Fruit fly (Drosophila melanogaster) whole organism, embryonic: ENCODE data around the gene CG4653.

Experiments
- Asciz ChIP-seq: fragments of 200-800 bp; sonication (Bioruptor generic); optimal IDR thresholded peaks from 2 replicates; lab custom pipeline; 2017; ENCODE audit warnings: missing biosample characterization, mild to moderate bottlenecking, missing genetic modification characterization, missing genetic modification reagents
- Atf6 ChIP-seq: fragments of 200-800 bp; sonication (Bioruptor generic); IDR thresholded peaks from 2 replicates; pipeline ENCODE4 v1.3.6; 2022; ENCODE audit warnings: missing biosample characterization, missing genetic modification characterization
- CG10565 ChIP-seq: fragments of 200-800 bp; sonication (Bioruptor generic); optimal IDR thresholded peaks from 3 replicates; lab custom pipeline; 2016; ENCODE audit warnings: missing biosample characterization, mild to moderate bottlenecking, missing genetic modification characterization
- CG10654 ChIP-seq: fragments of 200-800 bp; sonication (Bioruptor generic); optimal IDR thresholded peaks from 2 replicates; lab custom pipeline; 2016; ENCODE audit warnings: missing biosample characterization, missing genetic modification characterization
- CG11723 ChIP-seq: fragments of 200-800 bp; sonication (Bioruptor generic); optimal IDR thresholded peaks from 2 replicates; lab custom pipeline; 2017; ENCODE audit warnings: missing biosample characterization, mild to moderate bottlenecking, missing genetic modification characterization
- CG12104 ChIP-seq: fragments of 200-800 bp; sonication (Bioruptor generic); optimal IDR thresholded peaks from 3 replicates; lab custom pipeline; 2016; ENCODE audit warnings: missing biosample characterization, missing genetic modification characterization
- CG12769 ChIP-seq: fragments of 200-800 bp; sonication (Bioruptor generic); optimal IDR thresholded peaks from 2 replicates; lab custom pipeline; 2019; ENCODE audit warnings: missing biosample characterization, mild to moderate bottlenecking, missing genetic modification characterization, moderate library complexity
- CG14441 ChIP-seq: fragments of 200-800 bp; sonication (Bioruptor generic); IDR thresholded peaks from 2 replicates; pipeline ENCODE4 v1.3.6; 2022; ENCODE audit warnings: missing biosample characterization, missing genetic modification characterization
- CG1603 ChIP-seq: fragments of 200-800 bp; sonication (Bioruptor generic); optimal IDR thresholded peaks from 2 replicates; lab custom pipeline; 2019; ENCODE audit warnings: missing biosample characterization, mild to moderate bottlenecking, missing genetic modification characterization, moderate library complexity
- CG17328 ChIP-seq: fragments of 200-800 bp; sonication (Bioruptor generic); IDR thresholded peaks from 2 replicates; pipeline ENCODE4 v1.3.6; 2022; ENCODE audit warnings: missing biosample characterization, missing genetic modification characterization
- CG2202 ChIP-seq: fragments of 200-800 bp; sonication (Bioruptor generic); optimal IDR thresholded peaks from 2 replicates; lab custom pipeline; 2018; ENCODE audit warnings: missing biosample characterization, mild to moderate bottlenecking, missing genetic modification characterization
- CG3163 ChIP-seq: fragments of 200-800 bp; sonication (Bioruptor generic); optimal IDR thresholded peaks from 3 replicates; lab custom pipeline; 2016; ENCODE audit warnings: missing biosample characterization, missing genetic modification characterization
- CG3995 ChIP-seq: fragments of 200-800 bp; sonication (Bioruptor generic); optimal IDR thresholded peaks from 3 replicates; lab custom pipeline; 2016; ENCODE audit warnings: missing biosample characterization, missing genetic modification characterization
- CG42726 ChIP-seq: fragments of 200-800 bp; sonication (Bioruptor generic); IDR thresholded peaks from 2 replicates; pipeline ENCODE4 v1.3.6; 2022; ENCODE audit warnings: missing biosample characterization, missing genetic modification characterization; ENCODE audit not compliant: partially characterized antibody
- CG7556 ChIP-seq: fragments of 200-800 bp; sonication (Bioruptor generic); optimal IDR thresholded peaks from 2 replicates; lab custom pipeline; 2017; ENCODE audit warnings: missing biosample characterization, mild to moderate bottlenecking, missing genetic modification characterization
- CG7963 ChIP-seq: fragments of 200-800 bp; sonication (Bioruptor generic); IDR thresholded peaks from 3 replicates; pipeline ENCODE4 v1.3.6; 2022; ENCODE audit warnings: missing biosample characterization, missing genetic modification characterization; ENCODE audit not compliant: partially characterized antibody
- D19B ChIP-seq: fragments of 200-800 bp; sonication (Bioruptor generic); optimal IDR thresholded peaks from 2 replicates; lab custom pipeline; 2017; ENCODE audit warnings: missing biosample characterization, mild to moderate bottlenecking, missing genetic modification characterization
- Dbx ChIP-seq: fragments of 200-800 bp; sonication (Bioruptor generic); IDR thresholded peaks from 3 replicates; pipeline ENCODE4 v1.3.6; 2022; ENCODE audit warnings: missing biosample characterization, missing genetic modification characterization
- Deaf1 ChIP-seq: fragments of 200-800 bp; optimal IDR thresholded peaks from 3 replicates; lab custom pipeline; 2019; ENCODE audit warnings: missing biosample characterization, mild to moderate bottlenecking, missing genetic modification characterization, moderate library complexity
- Fer1 ChIP-seq: fragments of 200-800 bp; sonication (Bioruptor generic); optimal IDR thresholded peaks from 2 replicates; lab custom pipeline; 2017; ENCODE audit warnings: missing biosample characterization, mild to moderate bottlenecking, missing genetic modification characterization
- GATAe ChIP-seq: fragments of 200-800 bp; sonication (Bioruptor generic); conservative IDR thresholded peaks from 2 replicates; pipeline ENCODE4 v1.3.6; 2022; ENCODE audit warnings: missing biosample characterization, missing genetic modification characterization
- HLH54F ChIP-seq: fragments of 200-800 bp; sonication (Bioruptor generic); optimal IDR thresholded peaks from 3 replicates; lab custom pipeline; 2016; ENCODE audit warnings: missing biosample characterization, missing genetic modification characterization
- Mrtf ChIP-seq: fragments of 200-800 bp; sonication (Bioruptor generic); IDR thresholded peaks from 3 replicates; pipeline ENCODE4 v1.3.6; 2022; ENCODE audit warnings: missing biosample characterization, missing genetic modification characterization
- NfI ChIP-seq: fragments of 200-800 bp; sonication (Bioruptor generic); optimal IDR thresholded peaks from 3 replicates; lab custom pipeline; 2018; ENCODE audit warnings: missing biosample characterization, mild to moderate bottlenecking, missing genetic modification characterization, moderate library complexity
- Oli ChIP-seq: fragments of 200-800 bp; sonication (Bioruptor generic); optimal IDR thresholded peaks from 2 replicates; lab custom pipeline; 2018; ENCODE audit warnings: missing biosample characterization, mild to moderate bottlenecking, missing genetic modification characterization, moderate library complexity
- Pdp1 ChIP-seq, 2 experiments: fragments of 200-800 bp; sonication (Bioruptor generic); optimal IDR thresholded peaks; 3 replicates each; lab custom pipeline; 2016; ENCODE audit warnings: missing biosample characterization in 2 of 2, missing genetic modification characterization in 2 of 2, mild to moderate bottlenecking in 1 of 2, moderate library complexity in 1 of 2
- YL-1 ChIP-seq: fragments of 200-800 bp; sonication (Bioruptor generic); optimal IDR thresholded peaks from 3 replicates; lab custom pipeline; 2017; ENCODE audit warnings: missing biosample characterization, mild to moderate bottlenecking, missing genetic modification characterization
- crc ChIP-seq: fragments of 200-800 bp; sonication (Bioruptor generic); optimal IDR thresholded peaks from 2 replicates; lab custom pipeline; 2016; ENCODE audit warnings: missing biosample characterization, missing genetic modification characterization
- da ChIP-seq: fragments of 200-800 bp; sonication (Bioruptor generic); optimal IDR thresholded peaks from 2 replicates; lab custom pipeline; 2016; ENCODE audit warnings: missing biosample characterization, missing genetic modification characterization
- dmrt99B ChIP-seq: fragments of 200-800 bp; sonication (Bioruptor generic); optimal IDR thresholded peaks from 2 replicates; lab custom pipeline; 2018; ENCODE audit warnings: missing biosample characterization, mild to moderate bottlenecking, missing genetic modification characterization, moderate library complexity
- ewg ChIP-seq: fragments of 200-800 bp; sonication (Bioruptor generic); optimal IDR thresholded peaks from 3 replicates; lab custom pipeline; 2017; ENCODE audit warnings: mild to moderate bottlenecking, missing biosample characterization, missing genetic modification reagents, missing genetic modification characterization
- fd96Cb ChIP-seq: fragments of 200-800 bp; sonication (Bioruptor generic); optimal IDR thresholded peaks from 2 replicates; lab custom pipeline; 2018; ENCODE audit warnings: missing biosample characterization, mild to moderate bottlenecking, missing genetic modification characterization, moderate library complexity
- her ChIP-seq: fragments of 200-800 bp; sonication (Bioruptor generic); optimal IDR thresholded peaks from 2 replicates; lab custom pipeline; 2016; ENCODE audit warnings: missing biosample characterization, missing genetic modification characterization
- kay ChIP-seq: fragments of 200-800 bp; sonication (Bioruptor generic); optimal IDR thresholded peaks from 2 replicates; lab custom pipeline; 2016; ENCODE audit warnings: missing biosample characterization, missing genetic modification characterization
- maf-S ChIP-seq: fragments of 200-800 bp; sonication (Bioruptor generic); optimal IDR thresholded peaks from 2 replicates; lab custom pipeline; 2016; ENCODE audit warnings: missing biosample characterization, missing genetic modification characterization
- nau ChIP-seq: fragments of 200-800 bp; sonication (Bioruptor generic); optimal IDR thresholded peaks from 3 replicates; lab custom pipeline; 2017; ENCODE audit warnings: missing biosample characterization, mild to moderate bottlenecking, missing genetic modification characterization, missing genetic modification reagents
- pan ChIP-seq, 4 experiments: fragments of >200 bp in 3 of 4; fragments of 200-800 bp in 1 of 4; sonication (Bioruptor generic) in 1 of 4; optimal IDR thresholded peaks in 3 of 4; IDR thresholded peaks in 1 of 4; 2 replicates each; pipeline versions ENCODE4 v1.3.6 to Lab custom; 2017 to 2022; ENCODE audit warnings: missing biosample characterization in 2 of 4, missing genetic modification characterization in 2 of 4, mixed read lengths in 1 of 4
- psq ChIP-seq: fragments of 200-800 bp; sonication (Bioruptor generic); optimal IDR thresholded peaks from 2 replicates; lab custom pipeline; 2017; ENCODE audit warnings: missing biosample characterization, missing genetic modification characterization
- pum ChIP-seq: fragments of 200-800 bp; sonication (Bioruptor generic); optimal IDR thresholded peaks from 2 replicates; lab custom pipeline; 2016; ENCODE audit warnings: missing biosample characterization, missing genetic modification characterization
- pzg ChIP-seq: fragments of 200-800 bp; sonication (Bioruptor generic); optimal IDR thresholded peaks from 3 replicates; lab custom pipeline; 2018; ENCODE audit warnings: missing biosample characterization, mild to moderate bottlenecking, missing genetic modification characterization, moderate library complexity
- sisA ChIP-seq: fragments of 200-800 bp; sonication (Bioruptor generic); IDR thresholded peaks from 2 replicates; pipeline ENCODE4 v1.3.6; 2022; ENCODE audit warnings: missing biosample characterization, missing genetic modification characterization
- stc ChIP-seq: fragments of 200-800 bp; sonication (Bioruptor generic); IDR thresholded peaks from 2 replicates; pipeline ENCODE4 v1.3.6; 2022; ENCODE audit warnings: missing biosample characterization, missing genetic modification characterization
- tin ChIP-seq: fragments of 200-800 bp; sonication (Bioruptor generic); optimal IDR thresholded peaks from 3 replicates; lab custom pipeline; 2016; ENCODE audit warnings: missing biosample characterization, missing genetic modification characterization
- tio ChIP-seq: fragments of 200-800 bp; sonication (Bioruptor generic); optimal IDR thresholded peaks from 2 replicates; lab custom pipeline; 2017; ENCODE audit warnings: missing biosample characterization, missing genetic modification characterization, inconsistent platforms
- tll ChIP-seq, 2 experiments: fragments of 200-800 bp in 1 of 2; fragments of >200 bp in 1 of 2; sonication (Bioruptor generic) in 1 of 2; optimal IDR thresholded peaks; 2 replicates each; lab custom pipeline; 2017 to 2019; ENCODE audit warnings: missing biosample characterization in 2 of 2, missing genetic modification characterization in 2 of 2, mild to moderate bottlenecking in 1 of 2, moderate library complexity in 1 of 2
- twi ChIP-seq: fragments of 200-800 bp; optimal IDR thresholded peaks from 2 replicates; lab custom pipeline; 2019; ENCODE audit warnings: missing biosample characterization, mild to moderate bottlenecking, missing genetic modification characterization, moderate library complexity
- wdn ChIP-seq: fragments of 200-800 bp; sonication (Bioruptor generic); IDR thresholded peaks from 2 replicates; pipeline ENCODE4 v1.3.6; 2022; ENCODE audit warnings: missing biosample characterization, missing genetic modification characterization

The CG4653 gene

DNA sequence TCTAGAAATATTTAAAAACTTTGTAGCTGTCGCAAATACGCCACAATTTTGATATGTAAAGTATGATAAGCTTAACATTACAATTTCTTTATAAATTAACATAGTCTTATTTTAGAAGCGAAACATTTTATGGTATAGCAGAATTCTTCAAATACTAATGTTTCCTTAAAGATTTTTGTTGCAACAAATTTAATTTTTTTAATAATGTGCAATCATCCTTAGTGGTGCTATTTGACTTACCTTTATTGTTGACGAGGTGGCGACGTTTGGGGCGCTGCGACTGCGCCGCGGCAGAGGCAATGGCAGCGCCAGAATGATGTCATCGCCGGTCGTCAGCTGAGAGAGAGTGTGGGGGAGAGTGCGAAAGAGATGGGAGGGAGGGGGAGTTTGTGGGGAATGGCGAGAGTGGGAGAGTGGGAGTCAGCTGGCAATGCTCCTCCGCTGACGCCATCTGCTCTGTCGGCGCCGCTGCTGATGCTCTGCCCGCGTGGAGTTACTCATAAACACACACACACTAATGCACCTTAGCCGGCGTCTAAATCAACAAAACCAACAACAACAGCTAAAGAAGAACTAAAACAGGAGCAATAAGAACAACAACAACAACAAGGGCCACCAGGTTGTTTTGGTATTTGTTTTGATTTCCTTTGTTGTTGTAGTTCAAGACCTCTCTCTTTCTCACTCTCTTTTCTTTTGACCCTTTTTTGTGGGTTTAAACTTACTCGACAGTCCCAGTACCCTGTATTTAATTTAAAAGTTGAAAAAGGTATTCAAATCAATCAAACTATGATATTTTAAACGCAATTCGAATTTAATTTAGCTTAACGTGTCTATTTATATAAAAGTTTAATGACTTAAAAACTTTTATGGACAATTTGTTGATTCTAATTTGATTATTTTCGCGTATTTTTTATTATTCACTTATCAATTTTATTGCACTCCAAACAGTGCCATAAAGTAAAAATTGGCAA lies 19.6 kb downstream of the CG4653 start (continued):
- TF ChIP-seq Pdp1 (GFP tag; optimal IDR thresholded peaks at IDR 0.05; lab: Kevin White, UChicago) = peak; percentile 34 to 35
- peak; percentile 32 for TF ChIP-seq Asciz (GFP tag; lab: Kevin White, UChicago)
- no peak for TF ChIP-seq CG1603 (tag; lab: Kevin White, UChicago)
- peak; percentile 53 for TF ChIP-seq wdn (GFP tag; lab: Robert Waterston, UW)
- peak; percentile 80 for TF ChIP-seq Oli (tag; lab: Kevin White, UChicago)
- no peak for TF ChIP-seq CG3995 (GFP tag; lab: Kevin White, UChicago)
- TF ChIP-seq CG14441 (GFP tag; lab: Robert Waterston, UW) = peak; percentile 48
- TF ChIP-seq fd96Cb (tag; lab: Kevin White, UChicago) = peak; percentile 61
- no peak for TF ChIP-seq CG7963 (GFP tag; lab: Robert Waterston, UW)
- no peak for TF ChIP-seq pzg (GFP tag; lab: Kevin White, UChicago)
- TF ChIP-seq CG7556 (GFP tag; lab: Kevin White, UChicago) = peak; percentile 88
- TF ChIP-seq da = peak; percentile 11
- TF ChIP-seq twi (tag; lab: Kevin White, UChicago) = peak; percentile 57
- no peak for TF ChIP-seq her (GFP tag; lab: Kevin White, UChicago)
- peak; percentile 47 for TF ChIP-seq Deaf1
- TF ChIP-seq CG10654 (GFP tag; lab: Kevin White, UChicago) = peak; percentile 39
- peak; percentile 47 for TF ChIP-seq CG2202 (tag; lab: Kevin White, UChicago)
- TF ChIP-seq CG3163 (GFP tag; lab: Kevin White, UChicago) = no peak
- TF ChIP-seq Dbx (GFP tag; lab: Robert Waterston, UW) = peak; percentile 40; the same call in 1 of the 3 replicates
- TF ChIP-seq tio (GFP tag; lab: Kevin White, UChicago) = peak; percentile 73
- TF ChIP-seq sisA (GFP tag; lab: Robert Waterston, UW) = peak; percentile 56
- peak; percentile 76 for TF ChIP-seq CG17328
- no peak for TF ChIP-seq psq (GFP tag; lab: Kevin White, UChicago)
- peak; percentile 37 for TF ChIP-seq CG12104 (GFP tag; lab: Kevin White, UChicago)
- no peak for TF ChIP-seq CG42726 (GFP tag; lab: Robert Waterston, UW)
- peak; percentile 71 for TF ChIP-seq dmrt99B (tag; lab: Kevin White, UChicago)
- peak; percentile 38 for TF ChIP-seq CG12769 (tag; lab: Kevin White, UChicago)
- TF ChIP-seq CG10565 (GFP tag; lab: Kevin White, UChicago) = no peak
- TF ChIP-seq nau (GFP tag; lab: Kevin White, UChicago) = peak; percentile 12
- TF ChIP-seq Atf6 (GFP tag; lab: Robert Waterston, UW) = peak; percentile 72; the same call in 1 of the 2 replicates
- peak; percentile 59 for TF ChIP-seq ewg (GFP tag; lab: Kevin White, UChicago)
- TF ChIP-seq YL-1 (GFP tag; lab: Kevin White, UChicago) = no peak
- TF ChIP-seq D19B = peak; percentile 72
- TF ChIP-seq pum (GFP tag; lab: Kevin White, UChicago) = peak; percentile 10
- TF ChIP-seq crc (GFP tag; lab: Kevin White, UChicago) = peak; percentile 46
- TF ChIP-seq pan (optimal IDR thresholded peaks at IDR 0.05; lab: Kevin White, UChicago) = no peak
- TF ChIP-seq pan (GFP tag; optimal IDR thresholded peaks at IDR 0.05 in 1 of 2, IDR thresholded peaks at IDR 0.05 in 1 of 2) = peak in 1 of 2 experiments; percentile 53
- peak; percentile 46 for TF ChIP-seq maf-S
- peak; percentile 21 for TF ChIP-seq kay
- peak; percentile 67 for TF ChIP-seq Fer1 (GFP tag; lab: Kevin White, UChicago)
- TF ChIP-seq tll (GFP tag; optimal IDR thresholded peaks at IDR 0.05; lab: Kevin White, UChicago) = no peak
- peak; percentile 27 for TF ChIP-seq tin
- peak; percentile 59 for TF ChIP-seq stc (GFP tag; lab: Robert Waterston, UW)
- peak; percentile 52 for TF ChIP-seq CG11723 (GFP tag; lab: Kevin White, UChicago)
- TF ChIP-seq HLH54F = no peak
- no peak for TF ChIP-seq Mrtf (GFP tag; lab: Robert Waterston, UW)
- TF ChIP-seq GATAe (GFP tag; lab: Robert Waterston, UW) = no peak
- TF ChIP-seq NfI = peak; percentile 83
